Fruit fly (Drosophila melanogaster) whole organism, prepupa: ENCODE data around the gene Exo84.

Experiments
- Blimp-1 ChIP-seq: fragments of 200-800 bp; sonication (Bioruptor generic); optimal IDR thresholded peaks from 3 replicates; lab custom pipeline; 2017; ENCODE audit warnings: missing biosample characterization, missing genetic modification characterization, mild to moderate bottlenecking, moderate library complexity, missing genetic modification reagents
- CG10631 ChIP-seq: fragments of 200-800 bp; sonication (Bioruptor generic); optimal IDR thresholded peaks from 2 replicates; lab custom pipeline; 2016; ENCODE audit warnings: missing biosample characterization, missing genetic modification characterization
- CG10669 ChIP-seq: fragments of 200-800 bp; sonication (Bioruptor generic); optimal IDR thresholded peaks from 3 replicates; lab custom pipeline; 2018; ENCODE audit warnings: missing biosample characterization, mild to moderate bottlenecking, missing genetic modification characterization, moderate library complexity
- CG11294 ChIP-seq: fragments of 200-800 bp; sonication (Bioruptor generic); IDR thresholded peaks from 2 replicates; pipeline ENCODE4 v1.3.6; 2022; ENCODE audit warnings: missing biosample characterization, missing genetic modification characterization
- CG11902 ChIP-seq: fragments of 200-800 bp; sonication (Bioruptor generic); optimal IDR thresholded peaks from 3 replicates; lab custom pipeline; 2016; ENCODE audit warnings: missing biosample characterization, missing genetic modification characterization
- CG15336 ChIP-seq: fragments of 200-800 bp; sonication (Bioruptor generic); IDR thresholded peaks from 2 replicates; pipeline ENCODE4 v1.3.6; 2022; ENCODE audit warnings: missing biosample characterization, missing genetic modification characterization
- CG1621 ChIP-seq: fragments of 200-800 bp; sonication (Bioruptor generic); optimal IDR thresholded peaks from 3 replicates; lab custom pipeline; 2018; ENCODE audit warnings: missing biosample characterization, mild to moderate bottlenecking, missing genetic modification characterization
- CG3032 ChIP-seq: fragments of 200-800 bp; optimal IDR thresholded peaks from 2 replicates; lab custom pipeline; 2019; ENCODE audit warnings: missing biosample characterization, mild to moderate bottlenecking, missing genetic modification characterization, moderate library complexity
- CG34406 ChIP-seq: fragments of 200-800 bp; sonication (Bioruptor generic); optimal IDR thresholded peaks from 3 replicates; lab custom pipeline; 2016; ENCODE audit warnings: missing biosample characterization, missing genetic modification characterization
- CG3919 ChIP-seq: fragments of 200-800 bp; sonication (Bioruptor generic); optimal IDR thresholded peaks from 3 replicates; lab custom pipeline; 2016; ENCODE audit warnings: missing biosample characterization, missing genetic modification characterization
- CG4318 ChIP-seq: fragments of 200-800 bp; sonication (Bioruptor generic); optimal IDR thresholded peaks from 3 replicates; lab custom pipeline; 2017; ENCODE audit warnings: missing biosample characterization, mild to moderate bottlenecking, missing genetic modification characterization
- CG6163 ChIP-seq: fragments of 200-800 bp; sonication (Bioruptor generic); IDR thresholded peaks from 3 replicates; pipeline ENCODE4 v1.3.6; 2022; ENCODE audit warnings: missing biosample characterization, missing genetic modification characterization
- CG6792 ChIP-seq: fragments of 200-800 bp; sonication (Bioruptor generic); optimal IDR thresholded peaks from 3 replicates; lab custom pipeline; 2016; ENCODE audit warnings: missing biosample characterization, missing genetic modification characterization
- CG6808 ChIP-seq: fragments of 200-800 bp; sonication (Bioruptor generic); optimal IDR thresholded peaks from 3 replicates; lab custom pipeline; 2017; ENCODE audit warnings: missing biosample characterization, missing genetic modification characterization, mild to moderate bottlenecking, moderate library complexity, missing genetic modification reagents
- CG7368 ChIP-seq: fragments of 200-800 bp; sonication (Bioruptor generic); optimal IDR thresholded peaks from 3 replicates; lab custom pipeline; 2016; ENCODE audit warnings: missing biosample characterization, missing genetic modification characterization
- CG8632 ChIP-seq: fragments of 200-800 bp; sonication (Bioruptor generic); optimal IDR thresholded peaks from 3 replicates; lab custom pipeline; 2016; ENCODE audit warnings: missing biosample characterization, missing genetic modification characterization
- CG9139 ChIP-seq: fragments of 200-800 bp; sonication (Bioruptor generic); optimal IDR thresholded peaks from 3 replicates; lab custom pipeline; 2017; ENCODE audit warnings: missing biosample characterization, mild to moderate bottlenecking, missing genetic modification characterization
- Eip75B ChIP-seq: fragments of 200-800 bp; sonication (Bioruptor generic); optimal IDR thresholded peaks from 3 replicates; lab custom pipeline; 2016; ENCODE audit warnings: missing biosample characterization, missing genetic modification characterization
- Eip78C ChIP-seq: fragments of 200-800 bp; sonication (Bioruptor generic); peaks from one replicate; lab custom pipeline; 2016; ENCODE audit warnings: missing biosample characterization, missing genetic modification characterization
- Eip93F ChIP-seq: fragments of 200-800 bp; sonication (Bioruptor generic); optimal IDR thresholded peaks from 2 replicates; lab custom pipeline; 2016; ENCODE audit warnings: missing biosample characterization, mild to moderate bottlenecking, missing genetic modification characterization
- Ets21C ChIP-seq: fragments of 200-800 bp; sonication (Bioruptor generic); optimal IDR thresholded peaks from 3 replicates; lab custom pipeline; 2016; ENCODE audit warnings: missing biosample characterization, missing genetic modification characterization
- Gug ChIP-seq: fragments of 200-800 bp; sonication (Bioruptor generic); IDR thresholded peaks from 2 replicates; pipeline ENCODE4 v1.3.6; 2022; ENCODE audit warnings: missing biosample characterization, missing genetic modification characterization
- Hr38 ChIP-seq: sonication (Bioruptor generic); optimal IDR thresholded peaks from 2 replicates; lab custom pipeline; 2016; ENCODE audit warnings: missing biosample characterization, missing genetic modification characterization
- Hr39 ChIP-seq: fragments of 200-800 bp; sonication (Bioruptor generic); optimal IDR thresholded peaks from 2 replicates; lab custom pipeline; 2016; ENCODE audit warnings: missing biosample characterization, missing genetic modification characterization
- Hr4 ChIP-seq: fragments of 200-800 bp; sonication (Bioruptor generic); optimal IDR thresholded peaks from 3 replicates; lab custom pipeline; 2016; ENCODE audit warnings: missing biosample characterization, missing genetic modification characterization
- Lpt ChIP-seq: fragments of 200-800 bp; sonication (Bioruptor generic); optimal IDR thresholded peaks from 3 replicates; lab custom pipeline; 2016; ENCODE audit warnings: missing biosample characterization, missing genetic modification characterization
- Met ChIP-seq: fragments of 200-800 bp; sonication (Bioruptor generic); optimal IDR thresholded peaks from 3 replicates; lab custom pipeline; 2016; ENCODE audit warnings: missing biosample characterization, missing genetic modification characterization
- Smox ChIP-seq: fragments of 200-800 bp; sonication (Bioruptor generic); optimal IDR thresholded peaks from 3 replicates; lab custom pipeline; 2016; ENCODE audit warnings: missing biosample characterization, missing genetic modification characterization
- Sox102F ChIP-seq: fragments of 200-800 bp; sonication (Bioruptor generic); optimal IDR thresholded peaks from 2 replicates; lab custom pipeline; 2016; ENCODE audit warnings: missing biosample characterization, mild to moderate bottlenecking, missing genetic modification characterization
- Sox14 ChIP-seq: fragments of 200-800 bp; sonication (Bioruptor generic); optimal IDR thresholded peaks from 3 replicates; lab custom pipeline; 2016; ENCODE audit warnings: missing biosample characterization, missing genetic modification characterization
- achi ChIP-seq: fragments of 200-800 bp; sonication (Bioruptor generic); optimal IDR thresholded peaks from 3 replicates; lab custom pipeline; 2016; ENCODE audit warnings: missing biosample characterization, missing genetic modification characterization
- acj6 ChIP-seq: fragments of 200-800 bp; sonication (Bioruptor generic); optimal IDR thresholded peaks from 3 replicates; lab custom pipeline; 2016; ENCODE audit warnings: missing biosample characterization, missing genetic modification characterization
- cyc ChIP-seq: fragments of 200-800 bp; sonication (Bioruptor generic); optimal IDR thresholded peaks from 3 replicates; lab custom pipeline; 2016; ENCODE audit warnings: missing biosample characterization, missing genetic modification characterization
- dac ChIP-seq: fragments of 200-800 bp; sonication (Bioruptor generic); optimal IDR thresholded peaks from 2 replicates; lab custom pipeline; 2017; ENCODE audit warnings: missing biosample characterization, mild to moderate bottlenecking, missing genetic modification characterization
- dsx ChIP-seq: fragments of 200-800 bp; optimal IDR thresholded peaks from 3 replicates; lab custom pipeline; 2019; ENCODE audit warnings: missing biosample characterization, mild to moderate bottlenecking, missing genetic modification characterization, moderate library complexity; ENCODE audit not compliant: poor library complexity, severe bottlenecking
- eg ChIP-seq: fragments of 200-800 bp; sonication (Bioruptor generic); IDR thresholded peaks from 3 replicates; pipeline ENCODE4 v1.3.6; 2022; ENCODE audit warnings: missing biosample characterization, missing genetic modification characterization
- fd59A ChIP-seq: fragments of 200-800 bp; sonication (Bioruptor generic); optimal IDR thresholded peaks from 2 replicates; lab custom pipeline; 2017; ENCODE audit warnings: missing biosample characterization, mild to moderate bottlenecking, missing genetic modification characterization, missing genetic modification reagents
- fd85E ChIP-seq: fragments of 200-800 bp; sonication (Bioruptor generic); optimal IDR thresholded peaks from 3 replicates; lab custom pipeline; 2016; ENCODE audit warnings: missing biosample characterization, missing genetic modification characterization
- fkh ChIP-seq: fragments of 200-800 bp; sonication (Bioruptor generic); optimal IDR thresholded peaks from 3 replicates; lab custom pipeline; 2017; ENCODE audit warnings: missing biosample characterization, mild to moderate bottlenecking, missing genetic modification characterization, moderate library complexity
- net ChIP-seq: fragments of 200-800 bp; sonication (Bioruptor generic); optimal IDR thresholded peaks from 3 replicates; lab custom pipeline; 2016; ENCODE audit warnings: missing biosample characterization, missing genetic modification characterization
- pdm3 ChIP-seq: fragments of 200-800 bp; sonication (Bioruptor generic); optimal IDR thresholded peaks from 3 replicates; lab custom pipeline; 2016; ENCODE audit warnings: missing biosample characterization, missing genetic modification characterization
- salr ChIP-seq, 2 experiments: fragments of 200-800 bp; sonication (Bioruptor generic); optimal IDR thresholded peaks; 3 replicates each; lab custom pipeline; 2016 to 2018; ENCODE audit warnings: missing biosample characterization in 2 of 2, missing genetic modification characterization in 2 of 2, mild to moderate bottlenecking in 1 of 2
- svp ChIP-seq: fragments of 200-800 bp; sonication (Bioruptor generic); peaks from one replicate; lab custom pipeline; 2016; ENCODE audit warnings: missing biosample characterization, missing genetic modification characterization
- topi ChIP-seq: fragments of 200-800 bp; sonication (Bioruptor generic); optimal IDR thresholded peaks from 3 replicates; lab custom pipeline; 2016; ENCODE audit warnings: missing biosample characterization, missing genetic modification characterization

Exo84 gene

dm6 chr3R:26098502-26099210, 46.6 kb upstream of the Exo84 start, which contains the start of gene dysf (continued):
- peak; percentile 58 for TF ChIP-seq topi (GFP tag; lab: Kevin White, UChicago)
- no peak for TF ChIP-seq Gug (GFP tag; lab: Robert Waterston, UW)
- TF ChIP-seq CG10631 (GFP tag; lab: Kevin White, UChicago): peak; percentile 83
- peak in 1 of 2 experiments; percentile 77 for TF ChIP-seq salr (GFP tag; optimal IDR thresholded peaks at IDR 0.05; lab: Kevin White, UChicago)
- no peak for TF ChIP-seq Sox14 (GFP tag; lab: Kevin White, UChicago)
- peak; percentile 78 for TF ChIP-seq achi (GFP tag; lab: Kevin White, UChicago)
- no peak for TF ChIP-seq dac (GFP tag; lab: Kevin White, UChicago)
- TF ChIP-seq CG9139: peak; percentile 55
- peak; percentile 52 for TF ChIP-seq Met (GFP tag; lab: Kevin White, UChicago)
- TF ChIP-seq pdm3: peak; percentile 37
- peak; percentile 54 for TF ChIP-seq CG10669 (GFP tag; lab: Kevin White, UChicago)
- peak; percentile 81 for TF ChIP-seq CG34406 (GFP tag; lab: Kevin White, UChicago)
- peak; percentile 76 for TF ChIP-seq acj6
- peak; percentile 69 for TF ChIP-seq Blimp-1
- no peak for TF ChIP-seq Eip75B
- TF ChIP-seq Sox102F: peak; percentile 27
- peak; percentile 70 for TF ChIP-seq CG6792 (GFP tag; lab: Kevin White, UChicago)
- TF ChIP-seq CG3032: peak; percentile 87
- TF ChIP-seq CG1621 (tag; lab: Kevin White, UChicago): peak; percentile 31
- TF ChIP-seq CG7368 (GFP tag; lab: Kevin White, UChicago): peak; percentile 48
- TF ChIP-seq Lpt (GFP tag; lab: Kevin White, UChicago): peak; percentile 61
- peak; percentile 77 for TF ChIP-seq CG4318 (GFP tag; lab: Kevin White, UChicago)
- peak; percentile 50 for TF ChIP-seq Smox (GFP tag; lab: Kevin White, UChicago)
- peak; percentile 27 for TF ChIP-seq Hr39
- peak; percentile 18; the same call in 1 of the 3 replicates for TF ChIP-seq CG6163 (GFP tag; lab: Robert Waterston, UW)
- no peak for TF ChIP-seq Ets21C (GFP tag; lab: Kevin White, UChicago)
- TF ChIP-seq fd85E (GFP tag; lab: Kevin White, UChicago): no peak
- no peak for TF ChIP-seq Hr38
- peak; percentile 82 for TF ChIP-seq CG8632 (GFP tag; lab: Kevin White, UChicago)
- TF ChIP-seq CG11294 (GFP tag; lab: Robert Waterston, UW): peak; percentile 39; the same call in 1 of the 2 replicates
- TF ChIP-seq CG11902 (GFP tag; lab: Kevin White, UChicago): peak; percentile 44
- peak; percentile 77 for TF ChIP-seq CG6808 (GFP tag; lab: Kevin White, UChicago)
- peak; percentile 71 for TF ChIP-seq CG3919 (GFP tag; lab: Kevin White, UChicago)

- TF ChIP-seq Lpt (GFP tag; lab: Kevin White, UChicago) (no peak), CG3919 (GFP tag; lab: Kevin White, UChicago) (peak; percentile 72)
Observed at dm6 chr3R:26096192-26096591, 44.1 kb upstream of the Exo84 start.

dm6 chr3R:26095551-26095950, 43.5 kb upstream of the Exo84 start:
- TF ChIP-seq Sox102F (no peak), svp (peak; percentile 51), CG3032 (no peak), Eip78C (peak; percentile 53)

dm6 chr3R:26081380-26081991, 29.4 kb upstream of the Exo84 start:
- TF ChIP-seq CG8632 (GFP tag; lab: Kevin White, UChicago): peak; percentile 60
- peak; percentile 81 for TF ChIP-seq achi (GFP tag; lab: Kevin White, UChicago)
- peak; percentile 59 for TF ChIP-seq Lpt (GFP tag; lab: Kevin White, UChicago)
- peak; percentile 72 for TF ChIP-seq CG34406 (GFP tag; lab: Kevin White, UChicago)
- TF ChIP-seq Eip78C: peak; percentile 94
- peak; percentile 80 for TF ChIP-seq CG15336 (GFP tag; lab: Robert Waterston, UW)
- peak; percentile 57 for TF ChIP-seq Blimp-1
- TF ChIP-seq topi (GFP tag; lab: Kevin White, UChicago): peak; percentile 80
- peak; percentile 34 to 50 for TF ChIP-seq salr (GFP tag; optimal IDR thresholded peaks at IDR 0.05; lab: Kevin White, UChicago)
- no peak for TF ChIP-seq Eip93F (GFP tag; lab: Kevin White, UChicago)
- TF ChIP-seq fkh (GFP tag; lab: Kevin White, UChicago): no peak
- peak; percentile 79 for TF ChIP-seq dsx (GFP tag; lab: Kevin White, UChicago)
- peak; percentile 78 for TF ChIP-seq eg (GFP tag; lab: Robert Waterston, UW)
- TF ChIP-seq net (GFP tag; lab: Kevin White, UChicago): peak; percentile 55
- peak; percentile 64 for TF ChIP-seq Hr4 (GFP tag; lab: Kevin White, UChicago)
- peak; percentile 60 for TF ChIP-seq CG1621 (tag; lab: Kevin White, UChicago)
- TF ChIP-seq cyc (GFP tag; lab: Kevin White, UChicago): peak; percentile 73
- TF ChIP-seq fd59A (GFP tag; lab: Kevin White, UChicago): peak; percentile 27
